Worm (Caenorhabditis elegans): ENCODE results near the gene grd-7.

DNA sequence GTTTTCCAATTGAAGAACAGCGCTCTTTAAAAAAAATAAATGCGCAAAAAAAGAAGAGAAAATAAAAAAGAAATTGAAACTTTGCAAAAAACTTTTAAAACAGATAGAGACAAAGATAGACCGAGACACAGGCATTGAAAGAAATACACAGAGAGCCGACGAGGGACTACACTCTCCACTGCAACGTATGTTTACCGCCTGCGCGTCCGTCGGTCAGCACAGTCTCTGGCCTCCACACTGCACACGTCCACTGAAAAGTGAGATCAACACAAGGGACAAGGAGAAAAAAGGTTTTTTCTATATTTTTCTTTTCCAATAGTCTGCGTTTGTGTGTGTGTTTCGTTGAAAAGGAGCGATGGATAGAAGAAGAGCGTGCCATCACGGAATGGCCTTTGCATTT lies 37.2 kb upstream of the grd-7 start:
- TF ChIP-seq ama-1 (optimal IDR thresholded peaks at IDR 0.05), result no peak
- no peak for TF ChIP-seq sea-1 (GFP tag; conservative IDR thresholded peaks at IDR 0.05)
- no peak for TF ChIP-seq ceh-13 (GFP tag; optimal IDR thresholded peaks at IDR 0.05)
- TF ChIP-seq aly-1 (tag; optimal IDR thresholded peaks at IDR 0.05), result no peak
- no peak for TF ChIP-seq ets-7 (tag; optimal IDR thresholded peaks at IDR 0.05)
- TF ChIP-seq hmbx-1 (tag; optimal IDR thresholded peaks at IDR 0.05), result no peak
- no peak for TF ChIP-seq pes-1 (GFP tag; IDR thresholded peaks at IDR 0.05)
- no peak for TF ChIP-seq scrt-1 (GFP tag; IDR thresholded peaks at IDR 0.05)
- no peak for TF ChIP-seq tra-4 (tag; optimal IDR thresholded peaks at IDR 0.05)
- peak; percentile 8 for TF ChIP-seq F13C5.2 (tag; optimal IDR thresholded peaks at IDR 0.05)
- TF ChIP-seq hmg-4 (GFP tag; optimal IDR thresholded peaks at IDR 0.05), result peak; percentile 13
- TF ChIP-seq flt-1 (GFP tag; IDR thresholded peaks at IDR 0.05), result no peak

All from whole organism, early embryonic.